Worm (Caenorhabditis elegans): Measurements from ENCODE around the gene ceh-74.

ceh-74 gene

DNA sequence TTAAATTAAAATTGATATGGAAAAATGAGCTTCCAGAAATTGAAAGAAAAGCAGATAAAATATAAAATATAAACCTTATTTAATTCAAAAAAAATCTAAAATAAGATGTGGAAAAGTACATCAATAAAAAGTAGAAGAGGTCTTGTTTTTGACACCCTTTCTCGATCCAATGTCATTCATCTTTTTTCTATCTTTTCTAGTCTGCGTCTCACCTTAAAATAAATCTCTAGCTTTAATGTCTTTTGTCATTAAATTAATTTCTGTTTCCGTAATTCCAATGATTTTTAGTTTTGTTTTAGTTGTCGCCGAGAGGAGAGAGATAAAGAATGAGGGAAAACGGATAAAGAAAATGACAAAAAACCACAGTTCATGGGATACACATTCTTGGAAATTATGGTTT, 28.8 kb upstream of the ceh-74 start:
- TF ChIP-seq ahr-1 (tag; optimal IDR thresholded peaks at IDR 0.05) (no peak), hlh-8 (tag; optimal IDR thresholded peaks at IDR 0.05) (no peak), elt-2 (tag; optimal IDR thresholded peaks at IDR 0.05) (no peak), ztf-16 (tag; optimal IDR thresholded peaks at IDR 0.05) (no peak), ceh-14 (tag; optimal IDR thresholded peaks at IDR 0.05) (no peak)

DNA sequence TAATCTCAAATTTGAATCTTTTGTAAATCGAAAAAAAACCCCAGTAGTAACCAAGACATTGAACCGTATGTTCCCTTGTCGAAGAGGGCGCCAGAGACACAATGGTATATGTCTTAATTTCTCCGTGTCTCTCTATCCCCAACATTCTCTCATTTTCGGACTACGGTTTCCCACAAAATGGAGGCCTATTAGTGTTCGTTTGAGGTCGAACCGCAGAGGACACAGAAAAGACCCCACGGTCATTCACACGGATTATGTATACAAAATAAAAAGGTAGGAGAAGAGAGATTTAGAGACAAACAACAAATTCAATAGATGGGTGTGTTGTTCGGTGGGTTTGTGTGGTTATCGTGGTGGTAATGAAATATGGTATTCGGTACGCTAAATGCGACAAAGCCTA, 26.9 kb upstream of the ceh-74 start:
- TF ChIP-seq ceh-31 (tag; optimal IDR thresholded peaks at IDR 0.05), result no peak

DNA sequence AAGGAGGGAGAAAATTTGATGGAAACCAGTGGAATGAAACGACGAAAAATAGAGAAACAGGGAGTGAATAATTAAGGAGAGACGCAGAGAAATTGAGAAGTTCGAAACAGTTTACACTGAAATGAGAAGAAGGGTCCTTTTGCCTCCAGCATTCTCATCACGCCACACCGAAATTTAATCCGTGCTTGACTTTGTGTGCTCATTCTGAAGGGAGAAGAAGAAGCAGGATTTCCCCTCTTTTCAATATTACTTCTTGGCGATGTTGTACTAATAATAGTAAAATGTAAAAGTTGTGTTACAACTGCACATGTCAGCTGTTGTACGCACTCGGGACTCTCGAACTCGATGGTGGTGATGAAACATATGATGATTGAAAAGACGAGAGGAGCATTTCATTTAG, 24.3 kb upstream of the ceh-74 start:
- TF ChIP-seq ceh-34 (tag; optimal IDR thresholded peaks at IDR 0.05), result peak; percentile 83
- TF ChIP-seq pat-9 (tag; optimal IDR thresholded peaks at IDR 0.05), result peak; percentile 72
- TF ChIP-seq rnt-1 (tag; optimal IDR thresholded peaks at IDR 0.05), result peak; percentile 49
- TF ChIP-seq syd-9 (tag; optimal IDR thresholded peaks at IDR 0.05), result peak; percentile 30
- no peak for TF ChIP-seq ceh-22 (tag; optimal IDR thresholded peaks at IDR 0.05)
- TF ChIP-seq ceh-18 (tag; optimal IDR thresholded peaks at IDR 0.05), result peak; percentile 46
- TF ChIP-seq unc-55 (GFP tag; optimal IDR thresholded peaks at IDR 0.05), result peak; percentile 76
- TF ChIP-seq nfya-1 (tag; optimal IDR thresholded peaks at IDR 0.05), result no peak

DNA sequence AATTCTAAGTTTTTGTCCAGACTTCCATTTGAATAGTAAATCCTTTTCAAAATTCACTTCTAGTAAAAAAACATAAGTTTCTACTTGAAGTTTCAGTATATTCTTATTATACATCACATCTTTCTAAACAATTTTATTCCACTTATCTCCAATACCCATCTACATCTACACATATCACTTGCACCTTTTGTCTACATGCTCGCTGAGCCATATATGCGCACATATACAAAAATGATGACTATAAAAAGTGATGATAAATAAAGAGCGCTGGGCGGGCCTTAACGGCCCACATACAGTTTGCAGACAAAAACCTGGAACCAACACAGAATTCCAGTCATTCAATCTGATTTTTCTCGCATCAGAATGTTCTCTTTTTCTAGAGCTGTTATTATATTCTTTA, 21.4 kb upstream of the ceh-74 start, which contains the start of gene AH10.2:
AH10.2 (plus strand) TSS at position 301 of the 400 bp plus-strand sequence.
- TF ChIP-seq ceh-14 (tag; optimal IDR thresholded peaks at IDR 0.05) (no peak), gmeb-2 (tag; optimal IDR thresholded peaks at IDR 0.05) (no peak), ceh-9 (tag; optimal IDR thresholded peaks at IDR 0.05) (no peak), unc-42 (tag; optimal IDR thresholded peaks at IDR 0.05) (no peak), eyg-1 (tag; optimal IDR thresholded peaks at IDR 0.05) (no peak), hlh-15 (tag; optimal IDR thresholded peaks at IDR 0.05) (no peak), rnt-1 (tag; optimal IDR thresholded peaks at IDR 0.05) (no peak), odd-2 (tag; optimal IDR thresholded peaks at IDR 0.05) (no peak), pat-9 (tag; optimal IDR thresholded peaks at IDR 0.05) (no peak), syd-9 (tag; optimal IDR thresholded peaks at IDR 0.05) (no peak), C38D4.7 (GFP tag; optimal IDR thresholded peaks at IDR 0.05) (no peak)

DNA sequence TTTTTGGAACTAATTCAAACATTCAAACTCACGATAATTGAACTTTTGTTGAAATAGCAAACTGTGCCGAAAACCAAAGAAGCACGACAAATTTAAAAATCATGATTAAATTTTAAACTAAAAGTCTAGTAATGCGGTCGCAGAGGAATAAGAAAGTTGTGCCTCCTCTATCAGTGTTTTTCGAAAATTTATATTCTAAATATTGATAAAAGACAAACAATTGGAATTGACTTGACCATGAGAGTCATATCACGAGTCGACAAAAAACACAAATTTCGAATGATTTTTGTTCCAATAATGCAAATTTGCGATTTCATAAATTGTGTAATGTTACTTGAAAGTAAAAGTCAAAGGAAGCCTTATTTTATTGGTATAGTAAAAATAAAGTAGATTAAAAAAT, 17.2 kb upstream of the ceh-74 start, which contains the start of gene cest-1.2:
cest-1.2 (minus strand) TSS at position 165 of the 400 bp plus-strand sequence.
- TF ChIP-seq hlh-13 (GFP tag; optimal IDR thresholded peaks at IDR 0.05) (no peak), T23F11.4 (GFP tag; optimal IDR thresholded peaks at IDR 0.05) (no peak), ceh-18 (tag; optimal IDR thresholded peaks at IDR 0.05) (no peak), unc-55 (GFP tag; optimal IDR thresholded peaks at IDR 0.05) (no peak), hlh-15 (tag; optimal IDR thresholded peaks at IDR 0.05) (no peak), ttx-3 (tag; optimal IDR thresholded peaks at IDR 0.05) (no peak), pqm-1 (tag; optimal IDR thresholded peaks at IDR 0.05) (no peak), ceh-34 (tag; optimal IDR thresholded peaks at IDR 0.05) (no peak), K09A11.1 (tag; optimal IDR thresholded peaks at IDR 0.05; ENCODE audit: insufficient read depth) (no peak), ceh-9 (tag; optimal IDR thresholded peaks at IDR 0.05) (no peak), hlh-6 (tag; optimal IDR thresholded peaks at IDR 0.05) (no peak), nfya-1 (tag; optimal IDR thresholded peaks at IDR 0.05) (no peak), C38D4.7 (GFP tag; optimal IDR thresholded peaks at IDR 0.05) (no peak), ceh-22 (tag; optimal IDR thresholded peaks at IDR 0.05) (no peak), ceh-31 (tag; optimal IDR thresholded peaks at IDR 0.05) (no peak), pros-1 (tag; optimal IDR thresholded peaks at IDR 0.05) (no peak), pha-2 (tag; optimal IDR thresholded peaks at IDR 0.05) (no peak)

DNA sequence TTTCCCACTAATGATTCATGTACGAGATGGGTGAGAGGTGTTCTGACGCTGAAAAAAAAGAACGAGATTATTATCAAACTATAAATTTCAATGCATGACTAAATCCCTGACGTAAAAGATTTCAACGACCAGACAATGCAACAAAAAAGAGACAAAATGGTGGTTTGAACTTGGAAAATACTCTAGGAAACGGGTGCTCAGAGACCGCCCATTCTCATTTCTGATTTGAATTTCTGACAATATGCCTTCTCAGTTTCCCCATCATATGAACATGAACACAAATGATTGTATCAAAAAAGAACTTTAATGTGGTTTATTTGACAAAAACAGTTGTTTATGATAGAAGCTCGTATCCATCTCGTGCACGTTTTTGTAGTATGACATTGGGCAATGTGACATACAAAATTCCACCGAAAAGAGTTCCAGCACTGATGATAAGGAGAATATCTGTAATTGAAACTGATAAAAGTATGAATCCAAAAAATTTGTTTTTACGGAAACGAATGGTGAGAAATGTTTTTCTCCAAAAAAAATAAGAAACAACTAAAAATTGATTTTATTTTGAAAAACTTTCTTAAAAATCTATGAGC, 14.8 kb upstream of the ceh-74 start, which contains the start of gene srd-26:
srd-26 (minus strand) TSS at position 51 of the 590 bp plus-strand sequence.
- TF ChIP-seq ceh-45 (GFP tag; IDR thresholded peaks at IDR 0.05), result no peak
- TF ChIP-seq ceh-48 (tag; optimal IDR thresholded peaks at IDR 0.05), result no peak
- no peak for TF ChIP-seq hlh-6 (tag; optimal IDR thresholded peaks at IDR 0.05)
- no peak for TF ChIP-seq Y22D7AL.16 (tag; optimal IDR thresholded peaks at IDR 0.05)
- no peak for TF ChIP-seq fkh-6 (tag; optimal IDR thresholded peaks at IDR 0.05)
- no peak for TF ChIP-seq pros-1 (tag; optimal IDR thresholded peaks at IDR 0.05)
- no peak for TF ChIP-seq C38D4.7 (GFP tag; optimal IDR thresholded peaks at IDR 0.05)
- TF ChIP-seq dmd-4 (tag; optimal IDR thresholded peaks at IDR 0.05; ENCODE audit: borderline replicate concordance), result no peak
